Fruit fly (Drosophila melanogaster) whole organism, pupa: Measurements from ENCODE around the gene msk.
A peak's percentile ranks its signal among the peaks of the same experiment; 100 is the strongest.

Experiments used
- CG10348 ChIP-seq: fragments of 200-800 bp; sonication (Bioruptor generic); IDR thresholded peaks from 2 replicates; pipeline ENCODE4 v1.3.6; 2022; ENCODE audit warnings: missing biosample characterization, missing genetic modification characterization
- CG12605 ChIP-seq: fragments of 200-800 bp; sonication (Bioruptor generic); IDR thresholded peaks from 2 replicates; pipeline ENCODE4 v1.3.6; 2022; ENCODE audit warnings: missing biosample characterization, missing genetic modification characterization
- CG13204 ChIP-seq: fragments of 200-800 bp; sonication (Bioruptor generic); optimal IDR thresholded peaks from 2 replicates; lab custom pipeline; 2018; ENCODE audit warnings: missing biosample characterization, mild to moderate bottlenecking, missing genetic modification characterization, moderate library complexity
- CG14655 ChIP-seq: fragments of 200-800 bp; sonication (Bioruptor generic); optimal IDR thresholded peaks from 3 replicates; lab custom pipeline; 2017; ENCODE audit warnings: mild to moderate bottlenecking, missing biosample characterization, missing genetic modification reagents, missing genetic modification characterization
- CG15710 ChIP-seq: fragments of 200-800 bp; sonication (Bioruptor generic); optimal IDR thresholded peaks from 2 replicates; lab custom pipeline; 2018; ENCODE audit warnings: missing biosample characterization, mild to moderate bottlenecking, missing genetic modification characterization, moderate library complexity
- CG17806 ChIP-seq: fragments of 200-800 bp; sonication (Bioruptor generic); optimal IDR thresholded peaks from 2 replicates; lab custom pipeline; 2018; ENCODE audit warnings: missing biosample characterization, mild to moderate bottlenecking, missing genetic modification characterization, moderate library complexity
- CG32121 ChIP-seq: fragments of 200-800 bp; sonication (Bioruptor generic); IDR thresholded peaks from 2 replicates; pipeline ENCODE4 v1.3.6; 2022; ENCODE audit warnings: missing biosample characterization, missing genetic modification characterization
- CG34367 ChIP-seq: fragments of 200-800 bp; sonication (Bioruptor generic); optimal IDR thresholded peaks from 2 replicates; lab custom pipeline; 2018; ENCODE audit warnings: missing biosample characterization, mild to moderate bottlenecking, missing genetic modification characterization
- CG4496 ChIP-seq: fragments of 200-800 bp; sonication (Bioruptor generic); IDR thresholded peaks from 3 replicates; pipeline ENCODE4 v1.3.6; 2022; ENCODE audit warnings: missing biosample characterization, missing genetic modification characterization
- CG8159 ChIP-seq: fragments of 200-800 bp; sonication (Bioruptor generic); optimal IDR thresholded peaks from 3 replicates; lab custom pipeline; 2018; ENCODE audit warnings: missing biosample characterization, mild to moderate bottlenecking, missing genetic modification characterization, moderate library complexity
- CG8301 ChIP-seq: fragments of 200-800 bp; sonication (Bioruptor generic); optimal IDR thresholded peaks from 2 replicates; lab custom pipeline; 2018; ENCODE audit warnings: missing biosample characterization, mild to moderate bottlenecking, missing genetic modification characterization
- CG9948 ChIP-seq: fragments of 200-800 bp; sonication (Bioruptor generic); optimal IDR thresholded peaks from 2 replicates; lab custom pipeline; 2018; ENCODE audit warnings: missing biosample characterization, mild to moderate bottlenecking, missing genetic modification characterization, moderate library complexity
- D1 ChIP-seq: fragments of 200-800 bp; sonication (Bioruptor generic); optimal IDR thresholded peaks from 2 replicates; lab custom pipeline; 2018; ENCODE audit warnings: missing biosample characterization, mild to moderate bottlenecking, missing genetic modification characterization, moderate library complexity
- EcR ChIP-seq: fragments of 200-800 bp; sonication (Bioruptor generic); optimal IDR thresholded peaks from 3 replicates; lab custom pipeline; 2019; ENCODE audit warnings: missing biosample characterization, missing genetic modification characterization, mild to moderate bottlenecking, moderate library complexity, missing genetic modification reagents
- Ets98B ChIP-seq: fragments of 200-800 bp; sonication (Bioruptor generic); IDR thresholded peaks from 2 replicates; pipeline ENCODE4 v1.3.6; 2022; ENCODE audit warnings: missing biosample characterization, missing genetic modification characterization
- Pif1A ChIP-seq: fragments of 200-800 bp; sonication (Bioruptor generic); optimal IDR thresholded peaks from 3 replicates; lab custom pipeline; 2016; ENCODE audit warnings: missing biosample characterization, missing genetic modification characterization
- Pif1B ChIP-seq: fragments of 200-800 bp; sonication (Bioruptor generic); optimal IDR thresholded peaks from 3 replicates; lab custom pipeline; 2016; ENCODE audit warnings: missing biosample characterization, missing genetic modification characterization
- Snoo ChIP-seq: fragments of 200-800 bp; sonication (Bioruptor generic); optimal IDR thresholded peaks from 3 replicates; lab custom pipeline; 2017; ENCODE audit warnings: missing biosample characterization, mild to moderate bottlenecking, missing genetic modification characterization, inconsistent platforms
- fd96Ca ChIP-seq: fragments of 200-800 bp; sonication (Bioruptor generic); IDR thresholded peaks from 3 replicates; pipeline ENCODE4 v1.3.6; 2022; ENCODE audit warnings: missing biosample characterization, missing genetic modification characterization
- gl ChIP-seq: fragments of 200-800 bp; sonication (Bioruptor generic); optimal IDR thresholded peaks from 2 replicates; lab custom pipeline; 2018; ENCODE audit warnings: missing biosample characterization, mild to moderate bottlenecking, missing genetic modification characterization
- rn ChIP-seq: fragments of 200-800 bp; sonication (Bioruptor generic); IDR thresholded peaks from 2 replicates; pipeline ENCODE4 v1.3.6; 2022; ENCODE audit warnings: missing biosample characterization, missing genetic modification characterization

The msk gene

DNA sequence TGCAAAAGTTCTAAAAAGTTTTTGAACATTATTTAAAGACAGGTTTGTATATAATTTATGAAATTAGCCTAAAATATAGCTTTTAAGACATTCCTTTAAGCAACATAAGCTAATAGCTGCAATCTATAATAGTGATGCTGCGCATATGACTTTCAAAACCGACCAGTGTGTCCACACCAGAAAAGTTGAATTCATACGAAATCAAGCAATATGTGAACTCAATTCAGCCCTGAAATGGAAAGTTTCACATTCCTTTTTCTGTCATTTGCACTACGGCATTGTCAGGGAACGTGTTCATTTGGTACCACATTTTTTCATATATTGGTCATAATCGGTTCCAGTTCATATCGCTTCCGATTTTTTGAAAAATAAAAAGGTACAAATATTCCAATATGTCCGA lies 7.1 kb upstream of the msk start, which contains the start of gene fan:
TSS of gene fan (plus strand) at position 247 of the 400 bp plus-strand sequence.
- no peak for TF ChIP-seq Ets98B (GFP tag; lab: Robert Waterston, UW)
- TF ChIP-seq rn: no peak
- TF ChIP-seq gl (tag; lab: Kevin White, UChicago): no peak

DNA sequence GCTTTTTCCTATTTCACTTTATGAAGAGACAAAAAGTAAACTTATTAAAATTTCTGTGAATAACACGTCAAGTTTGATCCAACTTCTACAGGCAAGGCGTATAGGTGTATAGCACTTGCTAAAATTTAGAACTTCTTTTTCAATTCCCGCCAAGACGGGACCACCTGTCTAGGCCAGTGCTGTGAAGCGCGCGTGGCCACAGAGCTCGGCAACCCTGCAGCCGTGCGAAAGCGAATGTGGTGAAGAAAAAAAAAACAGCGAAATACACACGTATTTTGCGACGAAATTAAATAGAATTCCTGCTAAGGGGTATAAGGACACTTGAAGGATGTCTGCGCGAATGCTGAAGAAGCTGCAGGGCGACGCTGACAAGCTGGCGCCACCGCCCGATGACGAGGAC lies 5.8 kb upstream of the msk start, which contains the start of gene Nulp1:
TSS of gene Nulp1 (plus strand) at position 198 of the 400 bp plus-strand sequence.
- peak; percentile 40 for TF ChIP-seq Snoo (tag; lab: Kevin White, UChicago)
- no peak for TF ChIP-seq CG10348 (GFP tag; lab: Robert Waterston, UW)
- TF ChIP-seq CG8301 (tag; lab: Kevin White, UChicago): no peak
- TF ChIP-seq CG14655: no peak
- TF ChIP-seq Pif1B: no peak
- TF ChIP-seq D1 (tag; lab: Kevin White, UChicago): no peak
- TF ChIP-seq CG34367 (tag; lab: Kevin White, UChicago): no peak
- TF ChIP-seq CG32121 (GFP tag; lab: Robert Waterston, UW): peak; percentile 20; the same call in 1 of the 2 replicates
- peak; percentile 74; the same call in 2 of the 3 replicates for TF ChIP-seq CG4496
- TF ChIP-seq Ets98B (GFP tag; lab: Robert Waterston, UW): peak; percentile 40
- peak; percentile 44; the same call in 1 of the 2 replicates for TF ChIP-seq rn
- TF ChIP-seq, all 21 proteins: peak for 5

- no peak for TF ChIP-seq CG10348 (GFP tag; lab: Robert Waterston, UW)
- 0 out of 2 replicates have a peak, but pooled peaks have one; percentile 16 for TF ChIP-seq CG32121 (GFP tag; lab: Robert Waterston, UW)
These were observed 830 bp downstream of the msk start for dm6 chr3L:8116809-8117208.

dm6 chr3L:8121590-8121989 lies 5.6 kb downstream of the msk start, which contains the start of gene ldbr:
ldbr (plus strand) TSS chr3L:8121827.
- TF ChIP-seq Snoo (tag; lab: Kevin White, UChicago) (peak; percentile 12), CG8301 (tag; lab: Kevin White, UChicago) (no peak)

DNA sequence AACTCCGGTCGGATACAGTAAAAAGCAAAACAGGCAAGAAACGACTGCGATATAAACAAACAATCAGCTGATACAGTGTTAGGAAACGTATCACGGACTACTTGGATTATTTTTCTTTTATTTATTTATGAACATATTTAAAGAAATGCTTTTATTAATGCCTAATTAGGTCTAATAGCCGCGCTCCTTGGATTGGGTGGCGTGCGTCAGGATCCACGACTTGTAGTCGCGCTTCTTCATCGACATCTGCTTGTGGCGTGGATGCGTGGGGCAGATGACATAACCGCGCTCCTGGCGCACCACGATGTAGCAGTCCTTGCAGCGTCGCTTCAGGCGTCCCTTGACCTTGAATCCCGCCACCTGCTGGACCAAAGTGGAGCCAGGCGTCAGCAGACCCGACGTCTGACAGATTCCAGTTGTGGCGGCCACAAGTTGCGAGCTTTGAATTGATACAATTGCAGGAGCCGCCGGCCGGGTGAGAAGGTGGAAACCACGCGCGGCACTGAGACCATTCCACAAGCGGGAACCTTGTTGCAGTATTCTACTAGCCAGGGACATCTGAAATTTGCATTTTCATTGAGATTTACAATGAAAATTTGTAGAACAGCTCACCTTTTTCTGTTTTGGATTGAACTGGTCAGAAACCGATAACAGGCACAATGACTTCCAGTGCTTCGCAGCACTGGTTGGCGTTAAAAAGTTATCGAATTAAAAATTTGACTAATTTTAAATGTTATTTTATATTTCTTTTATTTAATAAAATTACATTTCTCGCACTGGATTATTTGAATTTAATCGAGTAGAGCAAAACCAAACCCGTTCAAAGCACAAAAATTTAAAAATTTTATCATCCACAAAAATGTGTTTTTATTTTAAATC lies 8.7 kb downstream of the msk start, which contains the start of the genes CG7550 and mRpL36:
TSS of gene CG7550 (minus strand) at position 51 of the 879 bp plus-strand sequence.
TSS of gene mRpL36 (minus strand) at position 652 of the 879 bp plus-strand sequence.
- TF ChIP-seq CG8159: no peak
- TF ChIP-seq CG9948 (tag; lab: Kevin White, UChicago): no peak
- no peak for TF ChIP-seq Pif1A (GFP tag; lab: Kevin White, UChicago)
- TF ChIP-seq CG14655: no peak
- no peak for TF ChIP-seq D1 (tag; lab: Kevin White, UChicago)
- no peak for TF ChIP-seq EcR
- TF ChIP-seq CG12605: no peak

dm6 chr3L:8127712-8128210 lies 11.8 kb downstream of the msk start, which contains the start of the genes Cds and Uba2:
Cds (plus strand) TSS chr3L:8127762.
Uba2 (minus strand) TSS chr3L:8127818.
- TF ChIP-seq CG8301 (tag; lab: Kevin White, UChicago) (peak; percentile 74), fd96Ca (GFP tag; lab: Robert Waterston, UW) (peak; percentile 90), CG4496 (peak; percentile 90), D1 (tag; lab: Kevin White, UChicago) (no peak), CG12605 (peak; percentile 72), CG17806 (tag; lab: Kevin White, UChicago) (peak; percentile 77), EcR (peak; percentile 14), CG14655 (no peak), CG10348 (GFP tag; lab: Robert Waterston, UW) (peak; percentile 75), CG32121 (GFP tag; lab: Robert Waterston, UW) (peak; percentile 92), rn (peak; percentile 81), Pif1B (peak; percentile 80), CG15710 (peak; percentile 85), Snoo (tag; lab: Kevin White, UChicago) (peak; percentile 85), CG13204 (GFP tag; lab: Kevin White, UChicago) (no peak), CG9948 (tag; lab: Kevin White, UChicago) (peak; percentile 75), Ets98B (GFP tag; lab: Robert Waterston, UW) (peak; percentile 90), CG8159 (peak; percentile 97), Pif1A (GFP tag; lab: Kevin White, UChicago) (no peak), gl (tag; lab: Kevin White, UChicago) (peak; percentile 40), CG34367 (tag; lab: Kevin White, UChicago) (peak; percentile 69)
